Worm (Caenorhabditis elegans): Measurements from ENCODE around the gene npr-13.

DNA sequence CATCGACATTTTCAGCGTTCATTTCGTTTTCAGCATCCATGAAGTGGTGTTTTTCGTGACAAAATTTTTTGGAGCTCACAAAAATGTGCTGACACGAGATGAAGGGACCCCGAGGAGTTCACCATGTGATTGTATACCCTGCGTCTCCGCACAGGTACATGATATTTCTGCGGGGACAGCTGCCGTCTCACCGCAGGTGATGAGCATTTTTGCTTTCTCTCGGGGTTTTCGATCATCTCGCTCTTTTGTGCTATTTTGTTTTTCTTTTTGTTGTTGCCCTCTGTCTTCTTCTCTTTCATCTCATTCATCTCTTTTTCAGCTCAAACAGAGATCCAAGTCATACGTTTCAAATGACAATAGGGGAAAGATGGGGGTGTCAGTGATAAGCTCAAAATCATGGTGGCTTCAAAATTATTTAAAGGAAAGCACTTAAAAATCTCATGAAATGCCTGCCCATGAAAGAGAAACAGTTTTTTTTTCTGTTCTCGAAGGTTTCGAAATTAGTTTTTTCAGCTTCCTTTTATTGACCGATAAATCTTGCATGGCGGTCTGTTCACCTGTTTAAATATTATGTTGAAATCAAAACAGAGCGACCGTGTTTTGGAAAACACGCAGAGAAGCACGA is 11.0 kb downstream of the npr-13 start, which contains the start of gene ret-1:
- TF ChIP-seq K02D7.2 (tag; optimal IDR thresholded peaks at IDR 0.05), result no peak
- TF ChIP-seq ceh-6 (GFP tag; optimal IDR thresholded peaks at IDR 0.05), result no peak
- no peak for TF ChIP-seq fax-1 (tag; optimal IDR thresholded peaks at IDR 0.05)
- no peak for TF ChIP-seq sdc-2 (tag; optimal IDR thresholded peaks at IDR 0.05)
- no peak for TF ChIP-seq ceh-2 (tag; optimal IDR thresholded peaks at IDR 0.05)
- no peak for TF ChIP-seq ceh-45 (GFP tag; IDR thresholded peaks at IDR 0.05)
- no peak for TF ChIP-seq ceh-9 (tag; optimal IDR thresholded peaks at IDR 0.05)
- no peak for TF ChIP-seq dmd-4 (tag; optimal IDR thresholded peaks at IDR 0.05; ENCODE audit: borderline replicate concordance)

Measured in whole organism, late embryonic.